Worm (Caenorhabditis elegans): ENCODE data around the gene osm-6.

osm-6 gene

DNA sequence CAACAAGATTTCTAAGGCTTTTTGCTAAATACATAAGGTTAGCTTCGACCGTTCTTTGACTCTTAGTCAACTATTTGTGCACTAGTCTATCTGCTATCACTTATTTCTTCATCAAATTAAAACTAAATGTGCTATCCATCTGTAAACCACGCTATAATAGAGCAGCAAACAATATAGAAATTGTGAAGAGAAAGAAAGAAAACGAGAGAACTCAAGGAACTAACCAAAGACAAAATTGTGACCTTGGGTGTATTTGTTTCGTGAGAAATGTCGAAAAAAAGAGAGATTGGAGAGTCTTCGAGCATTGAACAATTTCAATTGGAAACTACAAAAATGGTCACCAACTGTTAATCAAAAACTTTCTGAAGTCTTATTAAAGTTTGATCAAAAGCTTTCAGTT is 42.2 kb downstream of the osm-6 start (continued):
- no peak for TF ChIP-seq nhr-47 (tag; optimal IDR thresholded peaks at IDR 0.05)
- peak; percentile 73 for TF ChIP-seq nhr-19 (GFP tag; conservative IDR thresholded peaks at IDR 0.05)
- peak in 1 of 2 experiments; percentile 11 for TF ChIP-seq lin-35 (GFP tag; optimal IDR thresholded peaks at IDR 0.05)
- TF ChIP-seq nhr-77 (tag; optimal IDR thresholded peaks at IDR 0.05) = peak; percentile 2
- no peak for TF ChIP-seq sox-4 (tag; optimal IDR thresholded peaks at IDR 0.05)
- no peak for TF ChIP-seq ceh-82 (tag; optimal IDR thresholded peaks at IDR 0.05)
- no peak for TF ChIP-seq ceh-8 (GFP tag; optimal IDR thresholded peaks at IDR 0.05)
- peak; percentile 62 for TF ChIP-seq lin-14 (GFP tag; optimal IDR thresholded peaks at IDR 0.05)
- TF ChIP-seq mdl-1 (tag; optimal IDR thresholded peaks at IDR 0.05) = peak in 1 of 2 experiments; percentile 0
- TF ChIP-seq nhr-84 (tag; optimal IDR thresholded peaks at IDR 0.05) = no peak
- no peak for TF ChIP-seq unc-98 (GFP tag; IDR thresholded peaks at IDR 0.05)
- TF ChIP-seq alr-1 (tag; optimal IDR thresholded peaks at IDR 0.05; ENCODE audit: borderline replicate concordance) = no peak
- TF ChIP-seq nhr-237 (tag; optimal IDR thresholded peaks at IDR 0.05) = no peak
- peak; percentile 5 for TF ChIP-seq rnt-1 (tag; optimal IDR thresholded peaks at IDR 0.05)
- TF ChIP-seq snu-23 (GFP tag; optimal IDR thresholded peaks at IDR 0.05) = peak; percentile 40
- TF ChIP-seq tlp-1 (tag; optimal IDR thresholded peaks at IDR 0.05) = no peak
- no peak for TF ChIP-seq isw-1 (GFP tag; IDR thresholded peaks at IDR 0.05)
- TF ChIP-seq vab-15 (tag; optimal IDR thresholded peaks at IDR 0.05) = no peak
- TF ChIP-seq lsy-2 (tag; optimal IDR thresholded peaks at IDR 0.05) = peak in 1 of 2 experiments; percentile 9
- no peak for TF ChIP-seq sup-37 (GFP tag; optimal IDR thresholded peaks at IDR 0.05)
- no peak for TF ChIP-seq nhr-76 (tag; optimal IDR thresholded peaks at IDR 0.05)
- no peak for TF ChIP-seq nhr-12 (tag; optimal IDR thresholded peaks at IDR 0.05)

DNA sequence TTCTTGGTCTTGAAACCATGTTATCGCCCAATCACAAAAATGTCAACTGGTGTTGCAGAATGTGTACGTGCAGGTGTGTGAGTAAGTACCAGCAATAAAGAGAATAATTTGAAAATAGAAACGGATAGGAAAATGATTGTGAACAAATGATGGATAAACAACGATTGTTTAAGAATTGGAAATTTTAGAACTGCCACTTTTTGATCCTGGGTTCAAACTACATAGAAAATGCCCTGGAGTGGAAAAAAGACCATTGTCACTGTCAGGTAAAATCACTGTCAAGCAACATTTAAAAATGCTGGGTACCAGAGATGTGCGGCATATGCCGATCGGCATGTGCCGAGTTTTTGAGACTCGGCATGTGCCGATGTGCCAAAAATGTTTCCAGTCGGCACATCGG is 44.0 kb downstream of the osm-6 start:
- TF ChIP-seq jun-1 (tag; optimal IDR thresholded peaks at IDR 0.05) (no peak), fkh-4 (tag; optimal IDR thresholded peaks at IDR 0.05; ENCODE audit: borderline replicate concordance) (no peak), egl-27 (tag; optimal IDR thresholded peaks at IDR 0.05) (no peak), sox-4 (tag; optimal IDR thresholded peaks at IDR 0.05) (no peak), nhr-28 (tag; optimal IDR thresholded peaks at IDR 0.05) (no peak), snu-23 (GFP tag; optimal IDR thresholded peaks at IDR 0.05) (peak; percentile 35), xbp-1 (tag; optimal IDR thresholded peaks at IDR 0.05) (no peak), unc-86 (tag; optimal IDR thresholded peaks at IDR 0.05) (no peak), fkh-10 (GFP tag; optimal IDR thresholded peaks at IDR 0.05) (no peak), irx-1 (tag; optimal IDR thresholded peaks at IDR 0.05) (no peak), ets-5 (GFP tag; IDR thresholded peaks at IDR 0.05) (no peak), egl-13 (tag; optimal IDR thresholded peaks at IDR 0.05) (no peak), dsc-1 (tag; optimal IDR thresholded peaks at IDR 0.05) (no peak), isw-1 (GFP tag; IDR thresholded peaks at IDR 0.05) (no peak), Y116A8C.19 (tag; optimal IDR thresholded peaks at IDR 0.05; ENCODE audit: borderline replicate concordance) (no peak), lin-13 (GFP tag; optimal IDR thresholded peaks at IDR 0.05) (no peak), nhr-85 (tag) (peak; percentile 69), ama-1 (optimal IDR thresholded peaks at IDR 0.05) (no peak), C04F5.9 (tag; optimal IDR thresholded peaks at IDR 0.05) (no peak), alr-1 (tag; optimal IDR thresholded peaks at IDR 0.05; ENCODE audit: borderline replicate concordance) (no peak), hpl-2 (GFP tag; optimal IDR thresholded peaks at IDR 0.05) (no peak), unc-30 (tag; optimal IDR thresholded peaks at IDR 0.05) (no peak), efl-3 (GFP tag; optimal IDR thresholded peaks at IDR 0.05) (no peak), tlp-1 (tag; optimal IDR thresholded peaks at IDR 0.05) (no peak), nhr-77 (tag; optimal IDR thresholded peaks at IDR 0.05) (no peak), ztf-11 (tag; optimal IDR thresholded peaks at IDR 0.05) (no peak), fos-1 (tag; optimal IDR thresholded peaks at IDR 0.05) (no peak), mep-1 (tag; optimal IDR thresholded peaks at IDR 0.05) (no peak), hlh-4 (tag; optimal IDR thresholded peaks at IDR 0.05) (no peak), ceh-8 (GFP tag; optimal IDR thresholded peaks at IDR 0.05) (no peak), nhr-90 (tag; optimal IDR thresholded peaks at IDR 0.05; ENCODE audit: poor library complexity) (no peak), grh-1 (GFP tag; IDR thresholded peaks at IDR 0.05) (0 out of 2 replicates have a peak, but pooled peaks have one; percentile 29), rnt-1 (tag; optimal IDR thresholded peaks at IDR 0.05) (no peak), dpl-1 (GFP tag; optimal IDR thresholded peaks at IDR 0.05) (no peak), tbx-2 (tag; optimal IDR thresholded peaks at IDR 0.05) (no peak), mdl-1 (tag; optimal IDR thresholded peaks at IDR 0.05) (no peak), nhr-19 (GFP tag; conservative IDR thresholded peaks at IDR 0.05) (peak; percentile 33; the same call in 1 of the 2 replicates), pqm-1 (tag; optimal IDR thresholded peaks at IDR 0.05) (no peak), nhr-20 (tag; optimal IDR thresholded peaks at IDR 0.05) (peak; percentile 9)

All from whole organism, L1 larva.